Fruit fly (Drosophila melanogaster): ENCODE data around the gene CG33290.
A peak's percentile ranks its signal among the peaks of the same experiment; 100 is the strongest.

The CG33290 gene

DNA sequence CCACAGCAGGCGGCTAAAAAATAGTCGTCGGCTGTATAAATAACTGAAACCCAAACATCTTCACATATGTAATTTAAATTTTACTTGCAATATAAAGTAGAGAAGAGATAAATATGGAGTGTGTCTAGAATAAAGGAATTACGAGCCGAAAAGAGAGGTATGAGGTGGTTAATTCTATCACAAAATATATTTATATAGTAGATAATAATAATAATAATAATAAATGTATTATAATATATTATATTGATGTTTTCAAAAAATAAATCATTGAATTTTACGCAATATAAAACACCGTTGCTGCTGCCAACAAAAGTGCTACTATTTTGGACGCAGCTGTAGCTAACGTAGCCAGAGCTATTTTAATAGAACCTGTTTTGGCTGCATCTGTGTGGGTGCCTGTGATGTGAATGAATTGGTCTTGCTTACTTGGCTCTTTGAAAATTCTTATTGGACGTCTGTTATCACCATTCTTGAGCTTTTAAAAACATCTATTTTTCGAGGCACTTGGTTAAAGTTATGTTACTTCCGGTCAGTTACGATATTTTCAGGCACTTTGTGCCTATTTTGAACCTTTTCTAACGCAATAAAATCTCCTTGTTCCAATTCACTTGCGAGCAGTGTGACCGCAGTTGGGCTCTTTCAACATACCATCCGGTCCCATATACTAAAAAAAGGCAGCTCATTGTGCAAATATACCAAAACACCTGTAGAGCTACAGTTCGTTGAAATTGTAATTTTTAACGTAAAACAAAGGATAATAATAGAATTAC, 45.1 kb upstream of the CG33290 start, which contains the start of gene Hr78 (continued):
- peak; percentile 99 for TF ChIP-seq CG8388 (GFP tag; optimal IDR thresholded peaks at IDR 0.05)
- peak; percentile 14 for TF ChIP-seq Hsf (GFP tag; optimal IDR thresholded peaks at IDR 0.05)
- TF ChIP-seq CG6654 (GFP tag; optimal IDR thresholded peaks at IDR 0.05) = peak; percentile 40
- TF ChIP-seq cg (GFP tag; optimal IDR thresholded peaks at IDR 0.05) = peak; percentile 86
- TF ChIP-seq bowl (GFP tag; IDR thresholded peaks at IDR 0.05) = no peak
- TF ChIP-seq CG9876 (GFP tag; optimal IDR thresholded peaks at IDR 0.05) = no peak
- peak; percentile 49; the same call in 2 of the 4 replicates for TF ChIP-seq Gug (GFP tag; IDR thresholded peaks at IDR 0.05)
- TF ChIP-seq dan (GFP tag; IDR thresholded peaks at IDR 0.05) = no peak
- TF ChIP-seq CG7745 (tag; optimal IDR thresholded peaks at IDR 0.05) = no peak
- peak; percentile 92 for TF ChIP-seq CG8924 (tag; optimal IDR thresholded peaks at IDR 0.05)
- TF ChIP-seq Side (GFP tag; optimal IDR thresholded peaks at IDR 0.05) = peak; percentile 8
- TF ChIP-seq HLHmδ (GFP tag; optimal IDR thresholded peaks at IDR 0.05) = no peak
- TF ChIP-seq abd-A (tag; optimal IDR thresholded peaks at IDR 0.05) = no peak
- no peak for TF ChIP-seq rib (GFP tag; IDR thresholded peaks at IDR 0.05)
- TF ChIP-seq CG16813 (GFP tag; IDR thresholded peaks at IDR 0.05; ENCODE audit: partially characterized antibody) = no peak
- peak; percentile 88 for TF ChIP-seq CG6854 (GFP tag; optimal IDR thresholded peaks at IDR 0.05)
- TF ChIP-seq NK7.1 (GFP tag; optimal IDR thresholded peaks at IDR 0.05) = no peak
- TF ChIP-seq gt (GFP tag; IDR thresholded peaks at IDR 0.05) = 0 out of 2 replicates have a peak, but pooled peaks have one; percentile 28
- no peak for TF ChIP-seq CG10959 (GFP tag; IDR thresholded peaks at IDR 0.05)
- no peak for TF ChIP-seq zen2 (GFP tag; IDR thresholded peaks at IDR 0.05; ENCODE audit: partially characterized antibody)
- TF ChIP-seq CG11695 (GFP tag; IDR thresholded peaks at IDR 0.05) = peak; percentile 89; the same call in 2 of the 3 replicates
- peak; percentile 88 for TF ChIP-seq CG12391 (tag; optimal IDR thresholded peaks at IDR 0.05)
- TF ChIP-seq az2 (GFP tag; optimal IDR thresholded peaks at IDR 0.05) = peak; percentile 68
- TF ChIP-seq aop (GFP tag; IDR thresholded peaks at IDR 0.05) = no peak
- peak; percentile 57 for TF ChIP-seq CG18476 (GFP tag; optimal IDR thresholded peaks at IDR 0.05)
- peak; percentile 46; the same call in 1 of the 2 replicates for TF ChIP-seq CG42726 (GFP tag; IDR thresholded peaks at IDR 0.05; ENCODE audit: partially characterized antibody)
- TF ChIP-seq dimm (GFP tag; IDR thresholded peaks at IDR 0.05) = no peak
- TF ChIP-seq CG1602 (GFP tag; optimal IDR thresholded peaks at IDR 0.05) = peak; percentile 56
- TF ChIP-seq CG11696 (GFP tag; IDR thresholded peaks at IDR 0.05) = peak; percentile 98
- TF ChIP-seq CG9797 (GFP tag; optimal IDR thresholded peaks at IDR 0.05) = peak; percentile 88
- no peak for TF ChIP-seq CkIIα-i1 (GFP tag; IDR thresholded peaks at IDR 0.05)
- no peak for TF ChIP-seq gcm2 (GFP tag; optimal IDR thresholded peaks at IDR 0.05)
- peak; percentile 3 for TF ChIP-seq lilli (GFP tag; optimal IDR thresholded peaks at IDR 0.05)
- peak; percentile 84 for TF ChIP-seq nmo (GFP tag; optimal IDR thresholded peaks at IDR 0.05)
- peak; percentile 55; the same call in 1 of the 2 replicates for TF ChIP-seq HLH3B (GFP tag; IDR thresholded peaks at IDR 0.05)
- TF ChIP-seq CG17568 (GFP tag; optimal IDR thresholded peaks at IDR 0.05) = peak; percentile 76
- TF ChIP-seq CG9609 (GFP tag; optimal IDR thresholded peaks at IDR 0.05) = no peak
- no peak for TF ChIP-seq CG3163 (GFP tag; optimal IDR thresholded peaks at IDR 0.05)
- peak; percentile 54 for TF ChIP-seq Usf (GFP tag; optimal IDR thresholded peaks at IDR 0.05)
- peak; percentile 6; the same call in 1 of the 2 replicates for TF ChIP-seq sens-2 (GFP tag; IDR thresholded peaks at IDR 0.05)
- TF ChIP-seq CG10654 (GFP tag; optimal IDR thresholded peaks at IDR 0.05) = peak; percentile 43
- TF ChIP-seq unc-4 (GFP tag; IDR thresholded peaks at IDR 0.05; ENCODE audit: partially characterized antibody) = 0 out of 2 replicates have a peak, but pooled peaks have one; percentile 18
- TF ChIP-seq Meics (GFP tag; optimal IDR thresholded peaks at IDR 0.05) = peak; percentile 90
- peak; percentile 71 for TF ChIP-seq CG8359 (GFP tag; optimal IDR thresholded peaks at IDR 0.05; ENCODE audit: borderline replicate concordance)
- no peak for TF ChIP-seq CG4854 (GFP tag; optimal IDR thresholded peaks at IDR 0.05)
- no peak for TF ChIP-seq CG5953 (GFP tag; IDR thresholded peaks at IDR 0.05)
- TF ChIP-seq CG33213 (GFP tag; optimal IDR thresholded peaks at IDR 0.05) = peak; percentile 35
- no peak for TF ChIP-seq wdn (GFP tag; IDR thresholded peaks at IDR 0.05)
- peak; percentile 67 for TF ChIP-seq CG33557 (GFP tag; optimal IDR thresholded peaks at IDR 0.05)

Measured in whole organism, embryonic.